Fruit fly (Drosophila melanogaster): ENCODE data around the gene CG1824.

The CG1824 gene

dm6 chrX:12568292-12568923, 27.0 kb downstream of the CG1824 start, which contains the start of gene hwt:
Gene hwt, minus strand, starts transcription at chrX:12568452.
- TF ChIP-seq Rel (GFP tag; optimal IDR thresholded peaks at IDR 0.05), result no peak
- TF ChIP-seq Rel (tag; optimal IDR thresholded peaks at IDR 0.05), result no peak
- no peak for TF ChIP-seq ey (GFP tag; optimal IDR thresholded peaks at IDR 0.05)
- no peak for TF ChIP-seq Dif (GFP tag; optimal IDR thresholded peaks at IDR 0.05; ENCODE audit: partially characterized antibody)
- TF ChIP-seq dmrt93B (GFP tag; optimal IDR thresholded peaks at IDR 0.05), result no peak
- no peak for TF ChIP-seq br (GFP tag; optimal IDR thresholded peaks at IDR 0.05)
- no peak for TF ChIP-seq foxo (GFP tag; optimal IDR thresholded peaks at IDR 0.05)

DNA sequence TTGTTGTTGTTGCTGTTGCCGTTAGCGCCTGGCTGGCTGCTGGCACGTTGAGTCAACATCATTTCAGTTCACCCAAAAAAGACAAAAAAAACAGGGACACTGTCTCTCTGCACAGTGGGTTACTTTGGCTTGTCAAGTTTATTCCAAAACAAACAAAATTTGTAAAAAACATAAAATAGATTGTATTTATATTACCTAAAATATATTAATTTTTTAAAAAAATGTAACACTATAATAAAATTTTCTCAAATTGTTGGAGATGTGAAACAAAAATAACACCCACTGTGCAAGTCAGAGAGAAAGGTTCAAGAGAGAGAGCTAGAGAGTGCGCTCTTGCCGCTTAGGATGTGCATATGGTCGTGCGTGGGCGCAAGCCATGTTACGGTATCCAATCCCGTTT, 27.8 kb downstream of the CG1824 start:
- no peak for TF ChIP-seq dl (GFP tag; optimal IDR thresholded peaks at IDR 0.05; ENCODE audit: insufficient read depth in 1 of 2, partially characterized antibody in 2 of 2)
- TF ChIP-seq N (GFP tag; optimal IDR thresholded peaks at IDR 0.05), result no peak
- TF ChIP-seq Mio (GFP tag; optimal IDR thresholded peaks at IDR 0.05), result no peak
- peak; percentile 10 for TF ChIP-seq Rel (GFP tag; optimal IDR thresholded peaks at IDR 0.05)
- TF ChIP-seq Rel (tag; optimal IDR thresholded peaks at IDR 0.05), result no peak
- no peak for TF ChIP-seq Hr83 (GFP tag; optimal IDR thresholded peaks at IDR 0.05; ENCODE audit: poor library complexity, severe bottlenecking)
- TF ChIP-seq tai (GFP tag; optimal IDR thresholded peaks at IDR 0.05), result no peak
- no peak for TF ChIP-seq CrebA (GFP tag; optimal IDR thresholded peaks at IDR 0.05; ENCODE audit: borderline replicate concordance)
- no peak for TF ChIP-seq jim (GFP tag; optimal IDR thresholded peaks at IDR 0.05)
- TF ChIP-seq brk (GFP tag; optimal IDR thresholded peaks at IDR 0.05), result peak; percentile 21
- no peak for TF ChIP-seq lola (GFP tag; optimal IDR thresholded peaks at IDR 0.05)
- peak; percentile 53 for TF ChIP-seq psq (GFP tag; optimal IDR thresholded peaks at IDR 0.05)
- TF ChIP-seq woc (GFP tag; optimal IDR thresholded peaks at IDR 0.05), result no peak
- no peak for TF ChIP-seq usp (GFP tag; optimal IDR thresholded peaks at IDR 0.05)
- no peak for TF ChIP-seq GATAd (GFP tag; optimal IDR thresholded peaks at IDR 0.05)
- TF ChIP-seq dmrt93B (GFP tag; optimal IDR thresholded peaks at IDR 0.05), result peak; percentile 31
- TF ChIP-seq ey (GFP tag; optimal IDR thresholded peaks at IDR 0.05), result peak; percentile 18
- peak; percentile 63 for TF ChIP-seq fru (GFP tag; optimal IDR thresholded peaks at IDR 0.05)
- no peak for TF ChIP-seq Myc (optimal IDR thresholded peaks at IDR 0.05)
- no peak for TF ChIP-seq Vsx2 (GFP tag; optimal IDR thresholded peaks at IDR 0.05; ENCODE audit: partially characterized antibody)
- TF ChIP-seq Hr78 (GFP tag; optimal IDR thresholded peaks at IDR 0.05), result no peak
- no peak for TF ChIP-seq Abd-B (GFP tag; optimal IDR thresholded peaks at IDR 0.05)
- no peak for TF ChIP-seq dsf (GFP tag; optimal IDR thresholded peaks at IDR 0.05; ENCODE audit: borderline replicate concordance)
- peak; percentile 79 for TF ChIP-seq Sp1 (GFP tag; optimal IDR thresholded peaks at IDR 0.05)
- peak; percentile 53 for TF ChIP-seq OdsH (GFP tag; optimal IDR thresholded peaks at IDR 0.05)
- no peak for TF ChIP-seq sv (GFP tag; optimal IDR thresholded peaks at IDR 0.05)
- TF ChIP-seq rgr (GFP tag; optimal IDR thresholded peaks at IDR 0.05), result peak; percentile 61
- no peak for TF ChIP-seq sage (GFP tag; optimal IDR thresholded peaks at IDR 0.05)
- TF ChIP-seq Dif (GFP tag; optimal IDR thresholded peaks at IDR 0.05; ENCODE audit: partially characterized antibody), result no peak
- no peak for TF ChIP-seq CG9705 (GFP tag; optimal IDR thresholded peaks at IDR 0.05)
- TF ChIP-seq HLH106 (tag; optimal IDR thresholded peaks at IDR 0.05), result peak; percentile 74
- TF ChIP-seq h (GFP tag; optimal IDR thresholded peaks at IDR 0.05), result peak; percentile 60
- peak; percentile 7 for TF ChIP-seq br (GFP tag; optimal IDR thresholded peaks at IDR 0.05)
- TF ChIP-seq Jra (GFP tag; optimal IDR thresholded peaks at IDR 0.05), result no peak
- TF ChIP-seq Dfd (GFP tag; optimal IDR thresholded peaks at IDR 0.05), result no peak
- TF ChIP-seq CG32264 (GFP tag; optimal IDR thresholded peaks at IDR 0.05), result no peak
- no peak for TF ChIP-seq pan (optimal IDR thresholded peaks at IDR 0.05)
- TF ChIP-seq Hnf4 (GFP tag; optimal IDR thresholded peaks at IDR 0.05), result peak; percentile 12
- TF ChIP-seq foxo (GFP tag; optimal IDR thresholded peaks at IDR 0.05), result peak in 1 of 2 experiments; percentile 71

dm6 chrX:12552824-12553223, 42.6 kb downstream of the CG1824 start, which contains the start of gene Cpr11B:
Gene Cpr11B, plus strand, starts transcription at chrX:12553124.
- TF ChIP-seq CG32264 (GFP tag; optimal IDR thresholded peaks at IDR 0.05) (no peak), Dfd (GFP tag; optimal IDR thresholded peaks at IDR 0.05) (no peak), Jra (GFP tag; optimal IDR thresholded peaks at IDR 0.05) (no peak), CrebA (GFP tag; optimal IDR thresholded peaks at IDR 0.05; ENCODE audit: borderline replicate concordance) (no peak), rgr (GFP tag; optimal IDR thresholded peaks at IDR 0.05) (no peak), lola (GFP tag; optimal IDR thresholded peaks at IDR 0.05) (no peak), HLH106 (tag; optimal IDR thresholded peaks at IDR 0.05) (no peak), dsf (GFP tag; optimal IDR thresholded peaks at IDR 0.05; ENCODE audit: borderline replicate concordance) (no peak)

All from whole organism, wandering third instar larva.